Fruit fly (Drosophila melanogaster) whole organism, embryonic: ENCODE results near the gene Pisd.

Experiments used
- CG10979 ChIP-seq: fragments of 200-800 bp; sonication (Bioruptor generic); optimal IDR thresholded peaks from 2 replicates; lab custom pipeline; 2018; ENCODE audit warnings: missing biosample characterization, mild to moderate bottlenecking, missing genetic modification characterization, moderate library complexity
- CG12104 ChIP-seq: fragments of 200-800 bp; sonication (Bioruptor generic); optimal IDR thresholded peaks from 3 replicates; lab custom pipeline; 2016; ENCODE audit warnings: missing biosample characterization, missing genetic modification characterization
- CG14965 ChIP-seq: fragments of 200-800 bp; sonication (Bioruptor generic); optimal IDR thresholded peaks from 2 replicates; lab custom pipeline; 2016; ENCODE audit warnings: missing biosample characterization, missing genetic modification characterization, borderline replicate concordance
- CG18262 ChIP-seq: fragments of 200-800 bp; optimal IDR thresholded peaks from 3 replicates; lab custom pipeline; 2019; ENCODE audit warnings: missing biosample characterization, mild to moderate bottlenecking, missing genetic modification characterization, moderate library complexity
- CG1832 ChIP-seq: fragments of 200-800 bp; sonication (Bioruptor generic); optimal IDR thresholded peaks from 2 replicates; lab custom pipeline; 2017; ENCODE audit warnings: missing biosample characterization, mild to moderate bottlenecking, missing genetic modification characterization, inconsistent platforms
- CG30403 ChIP-seq: fragments of 200-800 bp; sonication (Bioruptor generic); optimal IDR thresholded peaks from 3 replicates; lab custom pipeline; 2016; ENCODE audit warnings: missing biosample characterization, missing genetic modification characterization
- CG3065 ChIP-seq: fragments of 200-800 bp; sonication (Bioruptor generic); optimal IDR thresholded peaks from 2 replicates; lab custom pipeline; 2016; ENCODE audit warnings: missing biosample characterization, missing genetic modification characterization
- CG31441 ChIP-seq: fragments of 200-800 bp; sonication (Bioruptor generic); IDR thresholded peaks from 2 replicates; pipeline ENCODE4 v1.3.6; 2022; ENCODE audit warnings: missing biosample characterization, missing genetic modification characterization
- CG34224 ChIP-seq: fragments of 200-800 bp; sonication (Bioruptor generic); IDR thresholded peaks from 3 replicates; pipeline ENCODE4 v1.3.6; 2022; ENCODE audit warnings: missing biosample characterization, missing genetic modification characterization; ENCODE audit not compliant: partially characterized antibody
- CG34376 ChIP-seq: fragments of 200-800 bp; sonication (Bioruptor generic); optimal IDR thresholded peaks from 2 replicates; lab custom pipeline; 2018; ENCODE audit warnings: missing biosample characterization, mild to moderate bottlenecking, missing genetic modification characterization
- CG6854 ChIP-seq: fragments of 200-800 bp; sonication (Bioruptor generic); optimal IDR thresholded peaks from 3 replicates; lab custom pipeline; 2017; ENCODE audit warnings: missing biosample characterization, mild to moderate bottlenecking, missing genetic modification characterization
- CG7271 ChIP-seq: fragments of 200-800 bp; sonication (Bioruptor generic); optimal IDR thresholded peaks from 2 replicates; lab custom pipeline; 2018; ENCODE audit warnings: missing biosample characterization, mild to moderate bottlenecking, missing genetic modification characterization, moderate library complexity
- CG7928 ChIP-seq: fragments of 200-800 bp; sonication (Bioruptor generic); optimal IDR thresholded peaks from 2 replicates; lab custom pipeline; 2017; ENCODE audit warnings: missing biosample characterization, mild to moderate bottlenecking, missing genetic modification characterization
- CG9932 ChIP-seq: fragments of 200-800 bp; sonication (Bioruptor generic); IDR thresholded peaks from 2 replicates; pipeline ENCODE4 v1.3.6; 2022; ENCODE audit warnings: missing biosample characterization, missing genetic modification characterization
- Chrac-16 ChIP-seq: fragments of 200-800 bp; sonication (Bioruptor generic); optimal IDR thresholded peaks from 3 replicates; lab custom pipeline; 2016; ENCODE audit warnings: missing biosample characterization, missing genetic modification characterization
- Dbx ChIP-seq: fragments of 200-800 bp; sonication (Bioruptor generic); IDR thresholded peaks from 3 replicates; pipeline ENCODE4 v1.3.6; 2022; ENCODE audit warnings: missing biosample characterization, missing genetic modification characterization
- Dll ChIP-seq: fragments of 200-800 bp; sonication (Bioruptor generic); IDR thresholded peaks from 4 replicates; pipeline ENCODE4 v1.3.6; 2022; ENCODE audit warnings: missing biosample characterization, missing genetic modification characterization; ENCODE audit not compliant: partially characterized antibody
- ERR ChIP-seq: fragments of 200-800 bp; sonication (Bioruptor generic); optimal IDR thresholded peaks from 2 replicates; lab custom pipeline; 2016; ENCODE audit warnings: missing biosample characterization, missing genetic modification characterization
- HLH4C ChIP-seq: fragments of 200-800 bp; sonication (Bioruptor generic); IDR thresholded peaks from 3 replicates; pipeline ENCODE4 v1.3.6; 2022; ENCODE audit warnings: missing biosample characterization, missing genetic modification characterization; ENCODE audit not compliant: partially characterized antibody
- Hmr ChIP-seq: fragments of 200-800 bp; sonication (Bioruptor generic); optimal IDR thresholded peaks from 3 replicates; lab custom pipeline; 2017; ENCODE audit warnings: mild to moderate bottlenecking, missing biosample characterization, missing genetic modification reagents, missing genetic modification characterization
- MESR4 ChIP-seq: fragments of 200-800 bp; sonication (Bioruptor generic); optimal IDR thresholded peaks from 2 replicates; lab custom pipeline; 2018; ENCODE audit warnings: missing biosample characterization, mild to moderate bottlenecking, missing genetic modification characterization, moderate library complexity
- Nf-YB ChIP-seq: fragments of 200-800 bp; sonication (Bioruptor generic); optimal IDR thresholded peaks from 3 replicates; lab custom pipeline; 2019; ENCODE audit warnings: missing biosample characterization, mild to moderate bottlenecking, missing genetic modification characterization, moderate library complexity
- Oli ChIP-seq: fragments of 200-800 bp; sonication (Bioruptor generic); optimal IDR thresholded peaks from 2 replicates; lab custom pipeline; 2018; ENCODE audit warnings: missing biosample characterization, mild to moderate bottlenecking, missing genetic modification characterization, moderate library complexity
- Optix ChIP-seq: fragments of 200-800 bp; sonication (Bioruptor generic); IDR thresholded peaks from 3 replicates; pipeline ENCODE4 v1.3.6; 2022; ENCODE audit warnings: missing biosample characterization, missing genetic modification characterization
- Vsx1 ChIP-seq: fragments of 200-800 bp; sonication (Bioruptor generic); optimal IDR thresholded peaks from 2 replicates; lab custom pipeline; 2017; ENCODE audit warnings: missing biosample characterization, mild to moderate bottlenecking, missing genetic modification characterization, missing genetic modification reagents
- Xbp1 ChIP-seq: fragments of 200-800 bp; sonication (Bioruptor generic); optimal IDR thresholded peaks from 3 replicates; lab custom pipeline; 2016; ENCODE audit warnings: missing biosample characterization, mild to moderate bottlenecking, missing genetic modification characterization
- Xrp1 ChIP-seq: fragments of 200-800 bp; sonication (Bioruptor generic); IDR thresholded peaks from 2 replicates; pipeline ENCODE4 v1.3.6; 2022; ENCODE audit warnings: missing biosample characterization, missing genetic modification characterization
- ab ChIP-seq: fragments of 200-800 bp; sonication (Bioruptor generic); optimal IDR thresholded peaks from 2 replicates; lab custom pipeline; 2016; ENCODE audit warnings: missing biosample characterization, missing genetic modification characterization
- ac ChIP-seq: fragments of 200-800 bp; sonication (Bioruptor generic); optimal IDR thresholded peaks from 3 replicates; lab custom pipeline; 2017; ENCODE audit warnings: missing biosample characterization, mild to moderate bottlenecking, missing genetic modification characterization
- ase ChIP-seq: fragments of 200-800 bp; sonication (Bioruptor generic); IDR thresholded peaks from 3 replicates; pipeline ENCODE4 v1.3.6; 2022; ENCODE audit warnings: missing biosample characterization, missing genetic modification characterization
- ato ChIP-seq: fragments of 200-800 bp; sonication (Bioruptor generic); IDR thresholded peaks from 2 replicates; pipeline ENCODE4 v1.3.6; 2022; ENCODE audit warnings: missing biosample characterization, missing genetic modification characterization; ENCODE audit not compliant: partially characterized antibody
- bab2 ChIP-seq: fragments of 200-800 bp; sonication (Bioruptor generic); optimal IDR thresholded peaks from 2 replicates; lab custom pipeline; 2016; ENCODE audit warnings: missing biosample characterization, missing genetic modification characterization
- chn ChIP-seq: fragments of 200-800 bp; sonication (Bioruptor generic); optimal IDR thresholded peaks from 2 replicates; lab custom pipeline; 2016; ENCODE audit warnings: missing biosample characterization, missing genetic modification characterization
- croc ChIP-seq: fragments of 200-800 bp; sonication (Bioruptor generic); conservative IDR thresholded peaks from 3 replicates; pipeline ENCODE4 v1.3.6; 2022; ENCODE audit warnings: missing biosample characterization, missing genetic modification characterization
- disco-r ChIP-seq: fragments of 200-800 bp; sonication (Bioruptor generic); optimal IDR thresholded peaks from 2 replicates; lab custom pipeline; 2016; ENCODE audit warnings: missing biosample characterization, missing genetic modification characterization
- dmrt99B ChIP-seq: fragments of 200-800 bp; sonication (Bioruptor generic); optimal IDR thresholded peaks from 2 replicates; lab custom pipeline; 2018; ENCODE audit warnings: missing biosample characterization, mild to moderate bottlenecking, missing genetic modification characterization, moderate library complexity
- fd102C ChIP-seq: fragments of 200-800 bp; sonication (Bioruptor generic); optimal IDR thresholded peaks from 2 replicates; lab custom pipeline; 2018; ENCODE audit warnings: missing biosample characterization, mild to moderate bottlenecking, missing genetic modification characterization, moderate library complexity
- lmd ChIP-seq: fragments of 200-800 bp; sonication (Bioruptor generic); IDR thresholded peaks from 2 replicates; pipeline ENCODE4 v1.3.6; 2022; ENCODE audit warnings: missing biosample characterization, missing genetic modification characterization
- nom ChIP-seq: fragments of 200-800 bp; sonication (Bioruptor generic); optimal IDR thresholded peaks from 2 replicates; lab custom pipeline; 2017; ENCODE audit warnings: missing biosample characterization, missing genetic modification characterization, mild to moderate bottlenecking, moderate library complexity, missing genetic modification reagents
- phol ChIP-seq: fragments of 200-800 bp; sonication (Bioruptor generic); optimal IDR thresholded peaks from 3 replicates; lab custom pipeline; 2018; ENCODE audit warnings: missing biosample characterization, mild to moderate bottlenecking, missing genetic modification characterization, moderate library complexity
- pros ChIP-seq: fragments of 200-800 bp; sonication (Bioruptor generic); optimal IDR thresholded peaks from 3 replicates; lab custom pipeline; 2019; ENCODE audit warnings: missing biosample characterization, mild to moderate bottlenecking, missing genetic modification characterization, moderate library complexity
- rib ChIP-seq: fragments of 200-800 bp; sonication (Bioruptor generic); IDR thresholded peaks from 2 replicates; pipeline ENCODE4 v1.3.6; 2022; ENCODE audit warnings: missing biosample characterization, missing genetic modification characterization
- salm ChIP-seq: fragments of 200-800 bp; sonication (Bioruptor generic); optimal IDR thresholded peaks from 2 replicates; lab custom pipeline; 2018; ENCODE audit warnings: missing biosample characterization, mild to moderate bottlenecking, missing genetic modification characterization
- slbo ChIP-seq: fragments of 200-800 bp; sonication (Bioruptor generic); IDR thresholded peaks from 2 replicates; pipeline ENCODE4 v1.3.6; 2022; ENCODE audit warnings: missing biosample characterization, missing genetic modification characterization
- sqz ChIP-seq: fragments of 200-800 bp; sonication (Bioruptor generic); optimal IDR thresholded peaks from 3 replicates; lab custom pipeline; 2018; ENCODE audit warnings: missing biosample characterization, mild to moderate bottlenecking, missing genetic modification characterization
- stc ChIP-seq: fragments of 200-800 bp; sonication (Bioruptor generic); IDR thresholded peaks from 2 replicates; pipeline ENCODE4 v1.3.6; 2022; ENCODE audit warnings: missing biosample characterization, missing genetic modification characterization
- tup ChIP-seq: fragments of 200-800 bp; sonication (Bioruptor generic); optimal IDR thresholded peaks from 2 replicates; lab custom pipeline; 2016; ENCODE audit warnings: missing biosample characterization, mild to moderate bottlenecking, missing genetic modification characterization, moderate library complexity
- tx ChIP-seq: fragments of 200-800 bp; sonication (Bioruptor generic); optimal IDR thresholded peaks from 2 replicates; lab custom pipeline; 2016; ENCODE audit warnings: missing biosample characterization, missing genetic modification characterization
- usp ChIP-seq: fragments of >200 bp; optimal IDR thresholded peaks from 2 replicates; lab custom pipeline; 2017; ENCODE audit warnings: missing biosample characterization, missing genetic modification characterization
- zfh1 ChIP-seq: fragments of 200-800 bp; sonication (Bioruptor generic); IDR thresholded peaks from 3 replicates; pipeline ENCODE4 v1.3.6; 2022; ENCODE audit warnings: missing biosample characterization, missing genetic modification characterization

Pisd gene

DNA sequence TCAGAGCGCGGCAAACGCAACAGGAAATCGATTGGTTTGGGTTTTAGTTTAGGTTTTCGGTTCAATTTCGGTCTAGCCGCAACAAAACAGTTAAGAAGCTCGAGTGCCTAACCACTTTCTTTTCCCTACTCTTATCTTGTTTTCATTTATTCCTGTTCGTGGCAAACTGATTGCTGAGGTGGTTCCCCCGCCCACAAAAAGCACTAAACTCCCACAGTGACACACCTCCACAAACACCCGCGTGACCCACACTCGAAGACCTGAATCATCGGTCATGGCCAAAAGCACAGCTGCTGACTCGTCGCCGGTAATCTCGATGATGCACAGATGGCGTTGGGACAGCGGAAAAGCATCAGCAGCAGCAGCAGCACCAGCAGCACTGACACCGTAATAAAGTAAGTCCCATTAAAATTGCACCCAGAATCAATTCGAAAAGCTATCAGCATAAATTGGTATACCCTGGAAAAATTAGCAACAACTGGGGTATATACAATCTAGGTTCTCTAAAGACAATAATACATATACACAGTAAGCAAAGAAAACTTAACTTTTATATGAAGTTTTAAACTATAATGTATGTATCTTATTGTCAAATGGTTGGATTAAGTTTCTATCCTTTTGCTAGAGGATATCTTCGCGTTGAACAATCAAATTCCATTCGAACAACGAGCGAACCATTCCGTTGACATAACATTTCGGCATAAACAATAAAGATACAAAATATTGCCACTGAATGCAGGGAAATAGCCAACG, 24.7 kb upstream of the Pisd start (continued):
- TF ChIP-seq CG1832 (GFP tag; lab: Kevin White, UChicago), result no peak
- no peak for TF ChIP-seq HLH4C (GFP tag; lab: Robert Waterston, UW)
- no peak for TF ChIP-seq sqz (GFP tag; lab: Kevin White, UChicago)
- no peak for TF ChIP-seq Vsx1 (GFP tag; lab: Kevin White, UChicago)
- TF ChIP-seq salm (tag; lab: Kevin White, UChicago), result no peak
- TF ChIP-seq CG3065, result no peak
- no peak for TF ChIP-seq disco-r
- TF ChIP-seq CG31441, result peak; percentile 51
- no peak for TF ChIP-seq chn (GFP tag; lab: Kevin White, UChicago)
- TF ChIP-seq ase (GFP tag; lab: Robert Waterston, UW), result no peak
- no peak for TF ChIP-seq tup (GFP tag; lab: Kevin White, UChicago)
- TF ChIP-seq Xbp1 (GFP tag; lab: Kevin White, UChicago), result peak; percentile 49
- no peak for TF ChIP-seq CG12104 (GFP tag; lab: Kevin White, UChicago)
- no peak for TF ChIP-seq MESR4 (GFP tag; lab: Kevin White, UChicago)
- peak; percentile 7 for TF ChIP-seq phol (tag; lab: Kevin White, UChicago)
- no peak for TF ChIP-seq Hmr (GFP tag; lab: Kevin White, UChicago)
- TF ChIP-seq stc (GFP tag; lab: Robert Waterston, UW), result no peak
- TF ChIP-seq CG18262, result peak; percentile 52
- TF ChIP-seq Chrac-16, result peak; percentile 18
- no peak for TF ChIP-seq usp (GFP tag; lab: Kevin White, UChicago)
- TF ChIP-seq Dll (GFP tag; lab: Robert Waterston, UW), result no peak
- no peak for TF ChIP-seq CG7271
- TF ChIP-seq Dbx, result no peak
- peak; percentile 54 for TF ChIP-seq dmrt99B (tag; lab: Kevin White, UChicago)
- TF ChIP-seq croc (GFP tag; lab: Robert Waterston, UW), result no peak
- no peak for TF ChIP-seq CG9932 (GFP tag; lab: Robert Waterston, UW)
- TF ChIP-seq Oli, result peak; percentile 40
- TF ChIP-seq zfh1, result no peak
- TF ChIP-seq ab (GFP tag; lab: Kevin White, UChicago), result no peak
- TF ChIP-seq CG10979 (tag; lab: Kevin White, UChicago), result peak; percentile 13
- no peak for TF ChIP-seq CG6854 (GFP tag; lab: Kevin White, UChicago)
- no peak for TF ChIP-seq Nf-YB (GFP tag; lab: Kevin White, UChicago)
- no peak for TF ChIP-seq pros (GFP tag; lab: Kevin White, UChicago)
- no peak for TF ChIP-seq ERR (GFP tag; lab: Kevin White, UChicago)
- 0 out of 2 replicates have a peak, but pooled peaks have one; percentile 24 for TF ChIP-seq slbo
- TF ChIP-seq ac (GFP tag; lab: Kevin White, UChicago), result no peak
- no peak for TF ChIP-seq nom (GFP tag; lab: Kevin White, UChicago)
- no peak for TF ChIP-seq CG14965
- TF ChIP-seq ato (GFP tag; lab: Robert Waterston, UW), result no peak
- TF ChIP-seq Optix (GFP tag; lab: Robert Waterston, UW), result no peak
- TF ChIP-seq CG7928 (GFP tag; lab: Kevin White, UChicago), result no peak
- TF ChIP-seq bab2 (GFP tag; lab: Kevin White, UChicago), result no peak
- peak; percentile 47 for TF ChIP-seq lmd (GFP tag; lab: Robert Waterston, UW)
- peak; percentile 55; the same call in 1 of the 2 replicates for TF ChIP-seq Xrp1 (GFP tag; lab: Robert Waterston, UW)
- TF ChIP-seq rib (GFP tag; lab: Robert Waterston, UW), result no peak
- peak; percentile 6 for TF ChIP-seq tx
- TF ChIP-seq CG34224, result no peak
- TF ChIP-seq CG30403 (GFP tag; lab: Kevin White, UChicago), result peak; percentile 27
- no peak for TF ChIP-seq CG34376 (GFP tag; lab: Kevin White, UChicago)
- no peak for TF ChIP-seq fd102C (GFP tag; lab: Kevin White, UChicago)
